Fruit fly (Drosophila melanogaster) whole organism, embryonic: ENCODE data around the gene CG32588.

ENCODE experiments used
- hbn ChIP-seq: fragments of 200-800 bp; sonication (Bioruptor generic); IDR thresholded peaks from 2 replicates; pipeline ENCODE4 v1.3.6; 2022; ENCODE audit warnings: missing biosample characterization, missing genetic modification characterization; ENCODE audit not compliant: partially characterized antibody
- pros ChIP-seq: fragments of 200-800 bp; sonication (Bioruptor generic); optimal IDR thresholded peaks from 3 replicates; lab custom pipeline; 2019; ENCODE audit warnings: missing biosample characterization, mild to moderate bottlenecking, missing genetic modification characterization, moderate library complexity

dm6 chrX:15244813-15245212 is 38.4 kb upstream of the CG32588 start, which contains the start of gene PPYR1:
- TF ChIP-seq pros (no peak), hbn (GFP tag; lab: Robert Waterston, UW) (no peak)
